Worm (Caenorhabditis elegans) whole organism, dauer: ENCODE measurements around the gene F59F5.3.

Source experiments
- unc-62 ChIP-seq: sonication (generic microtip); optimal IDR thresholded peaks from 2 replicates; lab custom pipeline; 2017; ENCODE audit warnings: missing biosample characterization, missing genetic modification reagents, missing genetic modification characterization

The F59F5.3 gene

DNA sequence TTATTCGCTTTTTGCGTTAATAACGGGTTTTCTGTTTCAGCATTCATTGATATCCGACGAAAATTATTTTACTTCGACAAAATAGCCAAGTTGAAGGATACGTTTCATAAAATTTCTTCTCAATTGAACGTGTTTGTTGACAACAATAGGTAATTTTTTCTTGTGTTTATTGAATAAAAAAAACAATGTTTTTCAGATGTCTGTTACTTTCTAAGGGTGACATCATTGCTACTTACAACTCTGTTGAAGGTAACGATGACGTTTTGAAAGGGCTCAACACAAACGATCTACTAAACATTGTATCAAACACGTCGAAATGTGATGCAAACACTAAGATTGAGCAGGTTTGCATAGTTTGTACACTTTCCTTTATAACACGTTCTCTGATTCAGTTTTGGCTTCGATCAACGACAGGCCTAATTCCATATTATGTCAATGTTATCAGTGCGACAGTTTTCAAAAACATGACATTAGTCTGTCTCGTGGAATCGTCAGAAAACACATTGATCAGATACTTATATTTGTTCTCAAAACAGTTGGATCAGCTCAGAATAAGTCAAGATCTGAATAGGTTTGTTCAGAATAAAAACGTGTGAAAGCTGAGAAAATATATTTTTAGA, 7.5 kb downstream of the F59F5.3 start:
- no peak for TF ChIP-seq unc-62 (GFP tag; lab: Kevin White, UChicago)

DNA sequence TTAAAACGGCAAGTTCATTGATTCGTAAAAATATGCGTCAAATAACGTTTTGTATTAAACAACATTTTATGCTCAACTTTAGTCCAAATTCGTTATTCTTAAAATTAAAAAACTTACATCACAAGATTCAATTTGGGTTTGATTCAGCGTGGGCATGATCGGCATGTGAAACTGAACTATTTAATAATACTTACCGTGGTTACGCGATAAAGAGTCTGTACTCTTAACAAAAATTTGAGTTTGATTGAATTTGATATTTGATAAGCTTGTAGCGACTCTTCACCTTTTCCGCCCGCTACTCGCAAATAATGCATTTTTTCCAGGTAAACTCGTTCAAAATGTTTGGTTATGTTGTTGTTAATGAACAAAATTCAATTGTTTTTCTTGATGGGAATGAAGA, 8.8 kb downstream of the F59F5.3 start, which contains the start of gene glo-3:
Gene glo-3, plus strand, starts transcription at position 253 of the 400 bp plus-strand sequence.
- no peak for TF ChIP-seq unc-62 (GFP tag; lab: Kevin White, UChicago)

DNA sequence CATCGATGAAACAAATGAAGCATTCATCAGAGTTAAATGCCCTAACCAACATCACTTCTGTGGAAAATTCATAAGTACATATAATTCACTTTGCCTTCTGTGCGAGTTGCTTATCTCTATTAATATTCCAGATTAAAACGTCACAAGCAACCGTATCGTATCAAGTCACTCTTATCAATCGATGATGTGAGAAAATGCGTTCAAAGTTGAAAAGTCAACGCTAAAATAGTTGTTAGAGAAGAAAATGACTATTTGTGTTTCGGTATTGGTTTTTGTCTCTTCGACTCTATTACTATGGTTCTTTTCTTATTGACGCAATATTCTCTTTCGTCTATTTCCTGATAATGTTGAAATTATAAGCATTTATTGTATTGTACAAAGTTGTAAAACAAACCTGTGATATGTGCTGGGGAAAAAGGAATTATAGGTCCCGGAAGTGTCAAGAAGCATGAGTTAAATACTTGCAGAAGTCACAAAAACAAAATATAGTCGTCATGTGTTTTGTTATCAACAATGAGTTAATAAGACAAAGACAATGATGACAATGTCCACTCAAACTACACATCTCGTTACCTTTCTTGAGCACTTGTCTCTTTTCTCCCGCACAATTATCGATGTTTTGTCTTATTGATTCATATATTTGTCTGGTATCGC, 9.9 kb downstream of the F59F5.3 start:
- no peak for TF ChIP-seq unc-62 (GFP tag; lab: Kevin White, UChicago)

DNA sequence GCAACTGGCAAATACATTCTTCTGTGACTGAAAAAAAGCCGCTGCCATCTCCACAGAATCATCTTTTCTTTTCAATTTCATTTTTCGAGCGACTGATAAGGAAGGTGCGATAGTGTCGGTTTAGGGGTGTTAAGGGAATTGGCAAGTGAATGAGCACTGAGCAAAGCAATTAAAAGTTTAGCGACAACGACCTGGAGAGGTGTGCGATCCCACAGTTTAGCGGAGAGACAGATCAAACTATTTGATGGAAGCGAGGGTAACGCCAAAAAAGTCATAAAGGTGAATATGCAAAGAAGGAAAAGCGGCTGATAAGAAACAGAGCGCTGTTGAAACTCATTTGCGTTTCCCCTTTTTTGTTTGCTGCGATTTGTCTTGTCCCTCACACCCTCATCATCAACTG, 13.2 kb downstream of the F59F5.3 start, which contains the start of the genes F14F3.5 and slcf-1:
Gene F14F3.5, minus strand, starts transcription at position 234 of the 400 bp plus-strand sequence.
Gene slcf-1, plus strand, starts transcription at position 302 of the 400 bp plus-strand sequence.
- TF ChIP-seq unc-62 (GFP tag; lab: Kevin White, UChicago), result no peak

DNA sequence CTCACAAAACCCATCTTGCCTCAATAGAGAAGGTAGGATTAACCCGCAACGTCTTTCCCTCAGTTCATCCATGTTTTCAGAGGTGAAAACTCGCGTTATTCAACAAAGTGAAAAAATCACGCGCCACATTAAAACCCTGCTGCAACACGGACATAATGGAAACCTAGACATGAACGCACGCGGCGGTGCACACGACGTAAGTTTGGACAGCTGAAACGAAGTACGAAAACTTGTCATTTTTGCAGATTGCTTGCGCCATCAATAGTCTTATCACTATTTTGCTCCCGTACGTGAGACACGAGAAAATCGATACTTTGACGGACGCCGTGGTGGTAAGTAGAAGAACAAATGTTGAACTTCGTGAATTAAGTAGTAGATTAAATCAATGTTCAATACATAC, 14.8 kb downstream of the F59F5.3 start:
- TF ChIP-seq unc-62 (GFP tag; lab: Kevin White, UChicago), result no peak

DNA sequence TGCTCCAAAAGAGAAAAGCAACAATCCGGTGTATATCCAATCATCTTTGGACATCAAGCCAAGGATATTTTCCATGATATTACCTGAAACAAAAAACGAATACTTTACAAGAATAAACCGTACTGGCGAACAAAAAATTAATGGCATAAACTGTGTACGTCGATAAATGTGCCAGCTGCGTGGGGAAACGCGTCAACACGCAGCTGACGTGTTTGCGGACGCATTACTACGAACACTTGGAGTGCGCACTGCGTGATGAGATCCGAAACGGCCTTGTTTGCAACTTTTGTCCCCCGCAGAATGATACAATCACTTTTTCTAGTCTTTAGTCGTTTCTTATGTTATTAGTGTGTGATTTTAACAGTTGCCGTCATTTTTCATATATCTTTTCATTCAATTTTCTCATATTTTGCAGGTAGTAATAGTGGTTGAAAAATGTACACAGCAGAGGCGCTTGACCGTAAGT, 17.7 kb downstream of the F59F5.3 start, which contains the start of the genes mboa-7 and git-1:
Gene mboa-7, minus strand, starts transcription at position 83 of the 466 bp plus-strand sequence.
Gene git-1, plus strand, starts transcription at position 416 of the 466 bp plus-strand sequence.
- TF ChIP-seq unc-62 (GFP tag; lab: Kevin White, UChicago), result no peak

DNA sequence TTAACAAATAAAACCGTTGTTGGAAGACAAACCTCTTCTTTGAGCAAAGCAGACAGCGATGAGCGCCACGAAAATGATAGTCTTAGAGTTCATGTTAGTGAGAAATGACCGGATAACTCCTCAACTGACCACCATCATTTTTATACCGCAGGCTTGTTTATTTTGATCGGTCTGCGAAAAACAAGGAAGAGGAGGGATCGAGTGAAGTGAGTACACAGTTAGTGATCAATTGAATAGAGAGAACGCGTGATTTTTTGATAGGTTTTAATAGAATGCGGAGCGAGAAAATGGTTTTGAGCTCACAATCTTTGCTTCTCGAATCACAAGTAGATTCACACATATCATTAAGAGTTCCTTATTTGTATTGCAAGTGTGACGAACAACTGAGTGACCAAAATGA, 20.9 kb downstream of the F59F5.3 start, which contains the start of gene F14F3.4:
Gene F14F3.4, minus strand, starts transcription at position 101 of the 400 bp plus-strand sequence.
- no peak for TF ChIP-seq unc-62 (GFP tag; lab: Kevin White, UChicago)

DNA sequence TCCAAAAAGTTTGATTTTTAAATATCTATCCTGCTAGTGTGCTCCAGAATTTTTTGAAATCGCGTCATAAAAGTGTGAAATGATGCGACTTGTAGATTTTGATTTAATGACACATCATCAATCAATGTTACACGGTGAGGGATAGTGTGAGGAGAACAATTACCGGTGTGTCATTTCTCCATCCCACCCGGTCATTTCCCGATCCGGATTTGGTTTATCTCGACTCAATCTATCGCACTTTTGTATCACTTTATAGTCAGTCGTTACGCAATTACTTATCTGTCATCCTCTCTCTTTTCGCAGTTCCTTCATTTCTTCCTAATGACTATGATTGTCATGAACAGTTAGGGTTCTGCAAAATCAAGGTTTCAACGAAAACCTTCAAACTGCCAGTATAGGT, 22.0 kb downstream of the F59F5.3 start:
- no peak for TF ChIP-seq unc-62 (GFP tag; lab: Kevin White, UChicago)

DNA sequence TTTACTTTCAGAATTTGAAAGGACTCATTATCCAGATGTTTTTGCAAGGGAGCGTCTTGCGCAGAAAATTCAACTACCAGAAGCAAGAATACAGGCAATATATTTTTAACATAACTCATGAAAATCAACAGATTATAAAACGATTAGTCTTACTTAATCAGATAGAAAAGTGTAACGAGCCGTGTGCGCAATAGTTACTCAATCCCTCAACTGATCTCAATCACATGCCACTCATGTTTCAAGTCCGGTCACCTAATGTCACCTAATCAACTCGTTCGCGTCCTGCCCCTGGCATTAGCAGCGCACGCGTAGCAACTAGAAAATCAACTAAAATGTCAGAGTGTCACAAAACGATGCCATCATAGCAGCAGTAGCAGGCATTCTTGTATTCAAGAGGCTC, 25.7 kb downstream of the F59F5.3 start:
- no peak for TF ChIP-seq unc-62 (GFP tag; lab: Kevin White, UChicago)

DNA sequence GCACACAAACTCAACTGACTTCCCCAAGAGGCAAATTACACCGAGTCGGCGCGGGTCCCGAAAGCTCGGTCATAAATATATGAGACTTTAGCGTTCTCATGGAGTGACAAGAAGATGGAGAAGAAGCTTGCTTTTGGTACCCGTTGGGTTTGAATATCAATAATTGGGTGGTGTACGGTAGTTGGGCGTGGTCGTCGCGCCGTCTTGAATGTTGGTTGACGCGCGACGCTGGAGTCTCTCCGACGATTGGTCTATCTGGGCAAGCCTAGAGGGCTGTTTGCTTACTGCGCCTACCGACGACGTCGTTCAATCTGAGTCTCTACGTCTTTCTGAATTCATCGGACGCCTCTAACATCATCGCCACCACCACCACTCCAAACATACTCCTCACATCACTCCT, 27.4 kb downstream of the F59F5.3 start:
- TF ChIP-seq unc-62 (GFP tag; lab: Kevin White, UChicago), result no peak

DNA sequence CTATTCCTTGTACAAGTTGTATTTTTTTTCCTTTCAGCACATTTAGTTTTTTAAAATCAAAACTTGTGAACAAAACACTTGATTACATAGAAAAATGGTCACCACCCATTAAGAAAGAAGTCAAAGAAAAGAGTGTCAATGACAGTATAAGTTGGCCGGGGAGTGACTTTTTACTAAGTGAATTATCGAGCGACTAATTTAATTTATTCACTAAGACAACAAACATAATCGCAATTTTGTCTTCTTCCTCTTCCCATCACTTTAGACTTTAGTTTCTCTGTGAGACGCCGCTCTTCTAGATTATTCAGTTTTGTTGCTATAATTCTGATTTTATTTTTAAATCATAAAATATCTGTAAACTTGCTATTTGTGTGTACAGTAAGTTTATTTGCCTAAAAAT, 28.2 kb downstream of the F59F5.3 start:
- TF ChIP-seq unc-62 (GFP tag; lab: Kevin White, UChicago), result no peak

DNA sequence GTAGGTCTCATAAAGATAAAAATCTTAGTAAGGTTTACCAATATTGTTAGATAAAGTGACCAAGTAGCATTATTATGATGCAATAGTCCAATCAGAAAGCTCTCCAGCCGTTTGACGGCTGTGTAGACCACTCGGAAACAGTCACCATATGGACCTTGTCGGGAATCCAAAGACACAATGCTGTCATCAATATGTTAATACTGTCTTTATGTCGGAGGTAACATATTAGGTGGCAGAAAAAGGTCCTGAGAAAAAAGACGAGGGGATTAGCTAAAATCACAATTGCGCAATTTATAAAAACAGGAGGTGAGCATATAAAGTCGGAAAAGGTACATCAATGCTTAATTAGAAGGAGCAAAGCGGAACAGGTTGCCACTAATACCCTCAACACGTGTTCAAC, 34.2 kb downstream of the F59F5.3 start:
- TF ChIP-seq unc-62 (GFP tag; lab: Kevin White, UChicago), result no peak

DNA sequence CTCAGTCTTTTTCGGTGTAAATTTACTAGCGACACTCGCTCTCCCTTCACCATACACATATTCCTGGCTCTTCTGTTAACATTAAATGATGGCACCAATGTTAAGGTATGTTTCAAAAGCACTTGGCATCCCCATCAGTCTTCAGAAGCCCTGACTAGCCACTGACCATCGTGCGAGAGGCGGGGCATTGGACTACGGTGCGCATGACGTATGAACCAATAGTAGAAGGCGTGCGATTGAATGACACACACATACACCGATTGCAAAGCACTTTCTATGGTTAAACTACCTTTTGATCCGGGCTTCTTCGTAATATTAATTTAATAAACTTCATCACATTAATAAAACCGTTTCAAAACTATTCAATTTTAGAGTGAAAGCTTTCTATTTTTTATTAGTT, 37.0 kb downstream of the F59F5.3 start:
- no peak for TF ChIP-seq unc-62 (GFP tag; lab: Kevin White, UChicago)

DNA sequence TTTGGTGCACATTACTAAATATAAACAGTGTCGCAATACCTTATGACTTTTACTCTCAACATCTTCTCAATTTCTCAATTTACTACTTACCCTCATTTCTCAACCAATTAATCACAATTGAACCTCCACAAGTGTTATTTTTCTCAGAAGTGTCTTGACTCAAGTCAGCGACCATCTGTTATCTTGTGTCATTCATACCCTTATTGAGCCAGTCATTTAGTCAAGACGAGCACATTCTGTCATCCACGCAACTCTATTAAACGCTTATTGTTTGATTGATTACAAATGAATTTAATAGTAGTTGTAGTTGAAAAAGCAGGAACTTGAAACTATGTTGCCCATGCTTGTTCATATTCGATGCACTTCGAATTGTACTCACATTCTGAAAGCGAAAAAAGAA, 38.8 kb downstream of the F59F5.3 start:
- no peak for TF ChIP-seq unc-62 (GFP tag; lab: Kevin White, UChicago)

DNA sequence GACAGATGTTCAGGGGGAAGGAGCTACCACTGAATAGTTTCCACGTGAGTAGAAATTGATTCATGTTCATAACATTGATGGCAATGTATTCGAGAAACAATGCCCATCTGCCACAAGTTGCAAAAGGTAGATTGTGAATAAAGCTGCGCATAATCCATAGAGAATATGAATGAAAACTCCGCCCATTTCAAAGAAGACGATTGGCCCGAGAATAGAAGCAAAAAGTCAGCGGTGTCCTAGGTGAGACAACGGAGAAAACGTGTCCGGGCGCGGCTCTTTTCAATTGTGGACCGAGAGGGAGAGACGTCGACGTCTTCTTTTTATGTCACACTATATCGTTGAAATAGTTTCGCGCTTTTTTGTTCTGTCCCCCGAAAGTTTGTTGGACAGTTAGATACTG, 42.6 kb downstream of the F59F5.3 start, which contains the start of gene vab-3:
Gene vab-3, plus strand, starts transcription at position 301 of the 400 bp plus-strand sequence.
- TF ChIP-seq unc-62 (GFP tag; lab: Kevin White, UChicago), result no peak

DNA sequence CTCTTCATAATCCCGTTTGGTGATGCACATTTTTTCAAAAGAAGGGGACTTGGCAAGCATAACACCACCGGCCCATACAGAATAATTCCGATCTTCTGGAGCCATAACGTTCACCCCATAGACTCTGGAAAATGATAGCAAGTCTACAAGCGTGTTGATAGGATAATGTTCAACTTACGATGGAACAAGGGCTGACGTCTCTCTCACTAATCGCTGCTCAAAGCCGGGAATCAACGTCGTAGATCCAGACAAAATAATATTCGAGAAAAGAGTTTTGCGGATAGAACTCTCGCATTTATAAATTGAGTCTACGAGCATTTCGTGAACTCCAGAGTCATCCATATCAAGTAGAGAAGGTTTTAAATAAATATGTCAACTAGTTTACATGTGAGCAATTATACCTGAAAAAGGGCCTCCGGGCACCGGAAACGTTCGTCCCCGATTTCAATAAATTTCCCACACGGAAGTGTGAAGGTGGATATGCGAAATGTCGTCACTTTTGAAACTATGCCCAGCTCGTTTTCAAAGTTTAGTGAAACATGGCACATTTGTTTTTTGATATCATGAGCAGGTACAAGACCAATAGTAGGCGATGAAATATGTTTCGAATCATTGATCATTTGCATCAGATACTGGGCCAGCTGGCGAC, 50.2 kb downstream of the F59F5.3 start:
- TF ChIP-seq unc-62 (GFP tag; lab: Kevin White, UChicago), result no peak
